Worm (Caenorhabditis elegans) whole organism, young adult: ENCODE measurements around the gene math-15.

Source experiments
- C17E4.6 ChIP-seq: fragments of 200-800 bp; sonication (Bioruptor generic); IDR thresholded peaks from 2 replicates; pipeline ENCODE4 v1.3.6; 2022; ENCODE audit warnings: missing genetic modification reagents, missing genetic modification characterization, missing compliant biosample characterization
- K11D2.4 ChIP-seq: fragments of 200-800 bp; sonication (Bioruptor generic); IDR thresholded peaks from 2 replicates; pipeline ENCODE4 v1.3.6; 2022; ENCODE audit warnings: missing genetic modification reagents, missing genetic modification characterization, missing compliant biosample characterization
- ama-1 ChIP-seq, 3 experiments: fragments of 150-350 bp in 1 of 3; sonication (generic microtip) in 2 of 3; optimal IDR thresholded peaks; 2 replicates each; lab custom pipeline; 2014 to 2018; ENCODE audit warnings: missing biosample characterization in 2 of 3, missing genetic modification characterization in 2 of 3, missing genetic modification reagents in 2 of 3
- atf-7 ChIP-seq: sonication (generic microtip); optimal IDR thresholded peaks from 2 replicates; lab custom pipeline; 2017; ENCODE audit warnings: mild to moderate bottlenecking, missing genetic modification characterization, missing compliant biosample characterization
- attf-5 ChIP-seq: fragments of 200-800 bp; sonication (Bioruptor generic); optimal IDR thresholded peaks from 2 replicates; lab custom pipeline; 2018; ENCODE audit warnings: mild to moderate bottlenecking, missing genetic modification characterization, missing compliant biosample characterization
- lin-26 ChIP-seq: fragments of 200-800 bp; sonication (Bioruptor generic); IDR thresholded peaks from 2 replicates; pipeline ENCODE4 v1.3.6; 2022; ENCODE audit warnings: missing genetic modification reagents, missing genetic modification characterization, missing compliant biosample characterization
- nfya-1 ChIP-seq: sonication (generic microtip); optimal IDR thresholded peaks from 2 replicates; lab custom pipeline; 2017; ENCODE audit warnings: antibody characterized with exemption, missing compliant biosample characterization, missing genetic modification characterization, borderline replicate concordance; ENCODE audit not compliant: insufficient read depth
- nhr-90 ChIP-seq: sonication (generic microtip); optimal IDR thresholded peaks from 2 replicates; lab custom pipeline; 2016; ENCODE audit warnings: missing genotype, mild to moderate bottlenecking, missing genetic modification characterization, missing compliant biosample characterization
- snpc-4 ChIP-seq, 5 experiments: fragments of 150-350 bp in 1 of 5; sonication (generic microtip) in 4 of 5; optimal IDR thresholded peaks; 2 replicates each; lab custom pipeline; 2014 to 2018; ENCODE audit warnings: missing genetic modification characterization in 5 of 5, missing biosample characterization in 3 of 5, antibody characterized with exemption in 2 of 5, mild to moderate bottlenecking in 2 of 5, missing compliant biosample characterization in 2 of 5, missing genotype in 2 of 5, moderate library complexity in 2 of 5, missing genetic modification reagents in 1 of 5

DNA sequence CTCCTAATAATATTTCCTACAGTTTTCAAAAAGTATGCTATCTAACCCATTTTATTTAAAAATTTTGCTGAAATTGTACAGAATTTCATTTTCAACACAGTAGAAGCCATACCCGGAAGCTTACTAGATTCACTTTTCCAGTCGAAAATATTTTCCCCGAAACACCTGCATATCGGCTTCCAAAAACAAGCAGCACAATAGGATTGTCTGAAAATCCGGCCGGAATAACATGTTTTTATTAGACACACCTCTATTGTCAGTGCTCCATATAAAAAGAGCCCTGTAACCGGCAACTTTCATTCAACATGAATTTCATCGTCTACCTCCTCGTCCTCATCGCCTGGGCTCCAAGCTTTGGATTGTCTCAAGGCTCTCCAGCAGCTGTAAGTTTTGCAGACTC, 13.7 kb upstream of the math-15 start, which contains the start of gene C52E2.2:
- no peak for TF ChIP-seq nhr-90 (tag; lab: Kevin White, UChicago)
- TF ChIP-seq K11D2.4 (GFP tag; lab: Robert Waterston, UW): no peak
- no peak for TF ChIP-seq ama-1 (optimal IDR thresholded peaks at IDR 0.05; lab: Kevin White, UChicago)
- no peak for TF ChIP-seq ama-1 (GFP tag; optimal IDR thresholded peaks at IDR 0.05; lab: Kevin White, UChicago)
- no peak for TF ChIP-seq snpc-4 (GFP tag; optimal IDR thresholded peaks at IDR 0.05; lab: Kevin White, UChicago)
- TF ChIP-seq snpc-4 (tag; optimal IDR thresholded peaks at IDR 0.05; lab: Kevin White, UChicago): no peak
- TF ChIP-seq C17E4.6 (GFP tag; lab: Robert Waterston, UW): no peak
- TF ChIP-seq atf-7: no peak
- TF ChIP-seq nfya-1 (tag; lab: Kevin White, UChicago): no peak
- TF ChIP-seq attf-5 (GFP tag; lab: Kevin White, UChicago): no peak
- TF ChIP-seq lin-26: no peak
